Fruit fly (Drosophila melanogaster) whole organism, prepupa: ENCODE results near the gene CG4829.

Experiments used
- Blimp-1 ChIP-seq: fragments of 200-800 bp; sonication (Bioruptor generic); optimal IDR thresholded peaks from 3 replicates; lab custom pipeline; 2017; ENCODE audit warnings: missing biosample characterization, missing genetic modification characterization, mild to moderate bottlenecking, moderate library complexity, missing genetic modification reagents
- CG11294 ChIP-seq: fragments of 200-800 bp; sonication (Bioruptor generic); IDR thresholded peaks from 2 replicates; pipeline ENCODE4 v1.3.6; 2022; ENCODE audit warnings: missing biosample characterization, missing genetic modification characterization
- CG34406 ChIP-seq: fragments of 200-800 bp; sonication (Bioruptor generic); optimal IDR thresholded peaks from 3 replicates; lab custom pipeline; 2016; ENCODE audit warnings: missing biosample characterization, missing genetic modification characterization
- acj6 ChIP-seq: fragments of 200-800 bp; sonication (Bioruptor generic); optimal IDR thresholded peaks from 3 replicates; lab custom pipeline; 2016; ENCODE audit warnings: missing biosample characterization, missing genetic modification characterization
- esn ChIP-seq: fragments of 200-800 bp; sonication (Bioruptor generic); optimal IDR thresholded peaks from 2 replicates; lab custom pipeline; 2016; ENCODE audit warnings: missing biosample characterization, mild to moderate bottlenecking, missing genetic modification characterization, moderate library complexity
- ss ChIP-seq, 2 experiments: fragments of 200-800 bp; sonication (Bioruptor generic); optimal IDR thresholded peaks; 2 replicates in 1 of 2; 3 replicates in 1 of 2; lab custom pipeline; 2017 to 2018; ENCODE audit warnings: mild to moderate bottlenecking in 2 of 2, missing biosample characterization in 2 of 2, missing genetic modification characterization in 2 of 2, moderate library complexity in 1 of 2

DNA sequence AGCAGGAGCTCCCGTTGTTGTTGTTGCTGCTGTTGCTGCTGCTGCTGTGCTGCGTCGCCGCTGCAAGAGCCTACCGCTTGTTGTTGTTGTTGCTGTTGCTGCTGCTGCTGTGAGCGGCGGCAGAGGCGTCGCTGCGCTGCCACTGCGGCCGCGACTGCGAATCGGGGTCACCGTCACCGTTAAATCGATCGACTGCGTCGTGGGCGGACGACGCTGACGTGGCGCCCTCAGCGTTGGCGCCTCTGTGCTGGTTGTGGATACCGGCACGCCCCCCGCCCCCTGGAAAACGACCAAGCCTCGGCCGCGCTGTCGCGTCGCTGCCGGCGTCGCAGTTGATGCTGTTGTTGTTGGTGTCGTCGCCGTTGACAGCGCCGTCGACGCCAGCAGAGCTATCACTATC, 38.0 kb downstream of the CG4829 start:
- TF ChIP-seq Blimp-1 (GFP tag; lab: Kevin White, UChicago) (no peak), acj6 (GFP tag; lab: Kevin White, UChicago) (no peak), CG11294 (GFP tag; lab: Robert Waterston, UW) (no peak), CG34406 (GFP tag; lab: Kevin White, UChicago) (no peak), esn (GFP tag; lab: Kevin White, UChicago) (no peak), ss (GFP tag; optimal IDR thresholded peaks at IDR 0.05; lab: Kevin White, UChicago) (no peak)
